Worm (Caenorhabditis elegans) whole organism, L3 larva: ENCODE data around the gene rde-1.

Experiments used
- ama-1 ChIP-seq: fragments of 150-350 bp; optimal IDR thresholded peaks from 2 replicates; lab custom pipeline; 2018
- ceh-16 ChIP-seq: sonication (generic microtip); optimal IDR thresholded peaks from 2 replicates; lab custom pipeline; 2017; ENCODE audit warnings: missing biosample characterization, missing genetic modification characterization
- elt-3 ChIP-seq, 3 experiments: fragments of 150-350 bp in 1 of 3; sonication (generic microtip) in 2 of 3; optimal IDR thresholded peaks; 2 replicates in 2 of 3; 4 replicates in 1 of 3; lab custom pipeline; 2014 to 2017; ENCODE audit warnings: missing biosample characterization in 3 of 3, missing genetic modification characterization in 3 of 3
- eor-1 ChIP-seq, 2 experiments: fragments of 150-350 bp; optimal IDR thresholded peaks; 2 replicates each; lab custom pipeline; 2014 to 2018; ENCODE audit warnings: missing biosample characterization in 2 of 2, missing genetic modification characterization in 2 of 2
- mdl-1 ChIP-seq: fragments of 150-350 bp; optimal IDR thresholded peaks from 2 replicates; lab custom pipeline; 2014; ENCODE audit warnings: missing biosample characterization, missing genetic modification characterization
- nhr-12 ChIP-seq: fragments of 150-350 bp; optimal IDR thresholded peaks from 2 replicates; lab custom pipeline; 2014; ENCODE audit warnings: missing biosample characterization, missing genetic modification characterization
- pha-4 ChIP-seq: fragments of 150-350 bp; optimal IDR thresholded peaks from 2 replicates; lab custom pipeline; 2014; ENCODE audit warnings: missing biosample characterization, missing genetic modification reagents, missing genetic modification characterization
- pqm-1 ChIP-seq: fragments of 150-350 bp; optimal IDR thresholded peaks from 2 replicates; lab custom pipeline; 2017; ENCODE audit warnings: missing biosample characterization, missing genetic modification characterization, inconsistent platforms
- snpc-4 ChIP-seq: fragments of 150-350 bp; optimal IDR thresholded peaks from 2 replicates; lab custom pipeline; 2014; ENCODE audit warnings: missing biosample characterization, missing genetic modification characterization
- unc-39 ChIP-seq: sonication (generic microtip); optimal IDR thresholded peaks from 4 replicates; lab custom pipeline; 2017; ENCODE audit warnings: missing biosample characterization, missing genetic modification characterization

- TF ChIP-seq pqm-1 (tag; lab: Kevin White, UChicago) (no peak), eor-1 (tag; optimal IDR thresholded peaks at IDR 0.05; lab: Kevin White, UChicago) (no peak), snpc-4 (tag; lab: Kevin White, UChicago) (no peak), ceh-16 (no peak), elt-3 (tag; optimal IDR thresholded peaks at IDR 0.05; lab: Kevin White, UChicago) (no peak), nhr-12 (no peak), pha-4 (tag; lab: Kevin White, UChicago) (no peak), ama-1 (lab: Kevin White, UChicago) (no peak), mdl-1 (no peak), unc-39 (tag; lab: Kevin White, UChicago) (no peak)
Measured at ce11 chrV:9995791-9996190, 4.3 kb upstream of the rde-1 start, which contains the start of gene K08H10.6.
